Fruit fly (Drosophila melanogaster): Measurements from ENCODE around the gene NO66.

Gene NO66

DNA sequence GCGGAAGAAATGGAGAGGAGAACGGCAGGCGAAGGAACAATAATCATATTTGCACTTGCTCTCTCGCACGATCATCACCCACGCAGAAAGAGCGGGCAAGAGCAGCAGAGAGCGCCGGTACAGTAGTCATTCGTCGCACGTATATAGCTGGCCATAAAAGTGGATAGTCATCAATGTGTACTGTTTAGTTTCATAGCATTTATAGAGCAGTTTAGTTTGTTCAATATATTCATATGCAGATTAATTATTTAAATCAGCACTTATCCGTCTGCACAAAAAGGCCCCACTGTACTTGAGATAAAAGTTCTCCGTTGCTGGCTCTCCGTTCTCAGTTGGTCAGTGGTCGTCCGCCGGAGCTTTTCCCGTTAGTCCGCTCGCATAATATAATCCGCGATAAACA, 5.5 kb downstream of the NO66 start:
- TF ChIP-seq fd96Ca (GFP tag; IDR thresholded peaks at IDR 0.05) = peak; percentile 99
- peak; percentile 95 for TF ChIP-seq CG9948 (tag; optimal IDR thresholded peaks at IDR 0.05)
- peak; percentile 97 for TF ChIP-seq CG34367 (tag; optimal IDR thresholded peaks at IDR 0.05)
- peak; percentile 94 for TF ChIP-seq gl (tag; optimal IDR thresholded peaks at IDR 0.05)
- TF ChIP-seq CG32121 (GFP tag; IDR thresholded peaks at IDR 0.05) = peak; percentile 99
- peak; percentile 99 for TF ChIP-seq CG12605 (GFP tag; IDR thresholded peaks at IDR 0.05)
- TF ChIP-seq CG8301 (tag; optimal IDR thresholded peaks at IDR 0.05) = peak; percentile 98
- TF ChIP-seq CG8159 (tag; optimal IDR thresholded peaks at IDR 0.05) = peak; percentile 97
- peak; percentile 43 for TF ChIP-seq D1 (tag; optimal IDR thresholded peaks at IDR 0.05)
- TF ChIP-seq Snoo (tag; optimal IDR thresholded peaks at IDR 0.05) = peak; percentile 99
- TF ChIP-seq EcR (GFP tag; optimal IDR thresholded peaks at IDR 0.05) = peak; percentile 18
- peak; percentile 97 for TF ChIP-seq CG14655 (GFP tag; optimal IDR thresholded peaks at IDR 0.05)
- peak; percentile 94 for TF ChIP-seq CG13204 (GFP tag; optimal IDR thresholded peaks at IDR 0.05)
- peak; percentile 98 for TF ChIP-seq rn (GFP tag; IDR thresholded peaks at IDR 0.05)
- TF ChIP-seq CG17806 (tag; optimal IDR thresholded peaks at IDR 0.05) = peak; percentile 96
- peak; percentile 96 for TF ChIP-seq Pif1B (GFP tag; optimal IDR thresholded peaks at IDR 0.05)
- peak; percentile 98 for TF ChIP-seq CG10348 (GFP tag; IDR thresholded peaks at IDR 0.05)
- peak; percentile 100 for TF ChIP-seq CG4496 (GFP tag; IDR thresholded peaks at IDR 0.05)
- peak; percentile 98 for TF ChIP-seq CG15710 (tag; optimal IDR thresholded peaks at IDR 0.05)
- TF ChIP-seq Pif1A (GFP tag; optimal IDR thresholded peaks at IDR 0.05) = peak; percentile 98
- peak; percentile 99 for TF ChIP-seq Ets98B (GFP tag; IDR thresholded peaks at IDR 0.05)

DNA sequence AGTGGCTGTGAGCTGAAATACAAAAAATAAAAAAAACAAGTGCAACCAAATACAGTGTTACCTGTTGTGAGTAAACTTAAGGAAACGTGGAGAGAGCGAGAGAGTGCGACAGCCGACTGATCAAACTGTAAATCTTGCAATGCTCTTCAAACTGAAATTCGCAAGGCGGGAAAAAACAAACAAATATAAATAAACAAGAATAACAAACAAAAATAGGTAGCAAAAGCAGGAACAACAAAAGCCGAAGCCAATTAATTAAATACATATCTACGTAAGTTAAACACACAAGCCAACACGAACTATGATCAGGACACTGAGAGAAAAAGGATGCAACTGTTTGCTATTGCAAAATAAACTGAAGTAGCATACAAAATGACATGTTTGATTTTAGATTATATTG, 6.1 kb downstream of the NO66 start:
- no peak; the same call in 2 of the 3 replicates for TF ChIP-seq fd96Ca (GFP tag; IDR thresholded peaks at IDR 0.05)
- TF ChIP-seq CG14655 (GFP tag; optimal IDR thresholded peaks at IDR 0.05) = no peak
- TF ChIP-seq rn (GFP tag; IDR thresholded peaks at IDR 0.05) = no peak
- no peak for TF ChIP-seq CG15710 (tag; optimal IDR thresholded peaks at IDR 0.05)
- TF ChIP-seq gl (tag; optimal IDR thresholded peaks at IDR 0.05) = no peak
- TF ChIP-seq CG17806 (tag; optimal IDR thresholded peaks at IDR 0.05) = no peak
- TF ChIP-seq CG34367 (tag; optimal IDR thresholded peaks at IDR 0.05) = peak; percentile 12
- TF ChIP-seq Snoo (tag; optimal IDR thresholded peaks at IDR 0.05) = no peak
- TF ChIP-seq CG12605 (GFP tag; IDR thresholded peaks at IDR 0.05) = peak; percentile 29; the same call in 1 of the 2 replicates
- TF ChIP-seq CG8301 (tag; optimal IDR thresholded peaks at IDR 0.05) = no peak
- no peak for TF ChIP-seq CG13204 (GFP tag; optimal IDR thresholded peaks at IDR 0.05)
- TF ChIP-seq Pif1B (GFP tag; optimal IDR thresholded peaks at IDR 0.05) = no peak
- TF ChIP-seq CG8159 (tag; optimal IDR thresholded peaks at IDR 0.05) = peak; percentile 20
- TF ChIP-seq Pif1A (GFP tag; optimal IDR thresholded peaks at IDR 0.05) = no peak
- TF ChIP-seq CG10348 (GFP tag; IDR thresholded peaks at IDR 0.05) = no peak
- TF ChIP-seq CG32121 (GFP tag; IDR thresholded peaks at IDR 0.05) = no peak
- TF ChIP-seq D1 (tag; optimal IDR thresholded peaks at IDR 0.05) = no peak
- TF ChIP-seq CG9948 (tag; optimal IDR thresholded peaks at IDR 0.05) = no peak
- no peak for TF ChIP-seq EcR (GFP tag; optimal IDR thresholded peaks at IDR 0.05)
- TF ChIP-seq Ets98B (GFP tag; IDR thresholded peaks at IDR 0.05) = peak; percentile 8; the same call in 1 of the 2 replicates
- peak; percentile 11; the same call in 1 of the 3 replicates for TF ChIP-seq CG4496 (GFP tag; IDR thresholded peaks at IDR 0.05)

DNA sequence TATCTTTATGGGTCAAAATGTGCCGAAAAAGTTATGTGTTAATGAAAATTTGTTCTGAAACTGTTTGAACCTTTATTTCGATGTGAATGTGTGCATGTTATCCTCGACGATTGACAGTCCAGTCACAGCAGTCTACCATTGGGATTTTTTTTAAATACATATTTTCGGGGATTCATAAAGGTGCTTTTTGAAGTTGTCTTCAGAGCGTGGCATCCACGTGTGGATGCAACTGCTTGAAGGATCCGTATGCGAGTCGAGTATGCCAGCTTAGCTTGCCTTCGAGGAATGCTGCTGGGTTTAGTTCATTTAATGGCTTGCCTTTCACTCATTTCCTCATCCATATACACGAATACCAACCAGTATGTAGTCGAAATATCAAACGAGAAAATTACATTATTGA, 10.1 kb downstream of the NO66 start, which contains the start of gene CG12693:
CG12693 (minus strand) TSS at position 101 of the 400 bp plus-strand sequence.
- TF ChIP-seq EcR (GFP tag; optimal IDR thresholded peaks at IDR 0.05) (no peak), fd96Ca (GFP tag; IDR thresholded peaks at IDR 0.05) (no peak), gl (tag; optimal IDR thresholded peaks at IDR 0.05) (no peak), Pif1A (GFP tag; optimal IDR thresholded peaks at IDR 0.05) (no peak), CG8159 (tag; optimal IDR thresholded peaks at IDR 0.05) (no peak), CG8301 (tag; optimal IDR thresholded peaks at IDR 0.05) (no peak), D1 (tag; optimal IDR thresholded peaks at IDR 0.05) (no peak), CG34367 (tag; optimal IDR thresholded peaks at IDR 0.05) (no peak), CG14655 (GFP tag; optimal IDR thresholded peaks at IDR 0.05) (no peak), rn (GFP tag; IDR thresholded peaks at IDR 0.05) (no peak), CG12605 (GFP tag; IDR thresholded peaks at IDR 0.05) (no peak), CG32121 (GFP tag; IDR thresholded peaks at IDR 0.05) (no peak), CG9948 (tag; optimal IDR thresholded peaks at IDR 0.05) (no peak)

DNA sequence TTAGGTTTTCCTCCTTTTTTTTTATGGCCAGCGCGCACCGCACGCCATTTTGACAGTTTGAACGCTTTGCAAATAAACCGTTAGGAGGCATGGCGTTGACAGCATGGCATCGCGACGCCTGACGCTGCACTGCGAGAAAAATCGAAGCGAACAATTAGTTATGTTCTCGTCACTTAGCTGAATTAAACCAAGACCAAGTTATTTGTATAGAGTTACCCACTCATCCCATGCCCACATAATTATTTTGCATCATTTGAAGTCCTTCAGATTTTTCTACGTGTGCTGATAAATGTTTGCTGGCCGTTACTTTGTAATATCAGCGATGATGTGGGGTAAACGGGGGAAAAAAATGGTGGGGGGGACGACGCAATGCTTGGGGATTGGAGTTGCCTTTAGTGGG, 10.6 kb downstream of the NO66 start:
- TF ChIP-seq CG15710 (tag; optimal IDR thresholded peaks at IDR 0.05) = no peak
- TF ChIP-seq Ets98B (GFP tag; IDR thresholded peaks at IDR 0.05) = 0 out of 2 replicates have a peak, but pooled peaks have one; percentile 11
- no peak for TF ChIP-seq CG10348 (GFP tag; IDR thresholded peaks at IDR 0.05)
- TF ChIP-seq CG17806 (tag; optimal IDR thresholded peaks at IDR 0.05) = no peak
- no peak for TF ChIP-seq EcR (GFP tag; optimal IDR thresholded peaks at IDR 0.05)
- TF ChIP-seq D1 (tag; optimal IDR thresholded peaks at IDR 0.05) = no peak
- 0 out of 3 replicates have a peak, but pooled peaks have one; percentile 39 for TF ChIP-seq CG4496 (GFP tag; IDR thresholded peaks at IDR 0.05)
- no peak for TF ChIP-seq CG34367 (tag; optimal IDR thresholded peaks at IDR 0.05)
- TF ChIP-seq gl (tag; optimal IDR thresholded peaks at IDR 0.05) = no peak
- no peak for TF ChIP-seq CG8301 (tag; optimal IDR thresholded peaks at IDR 0.05)
- peak; percentile 33; the same call in 1 of the 3 replicates for TF ChIP-seq fd96Ca (GFP tag; IDR thresholded peaks at IDR 0.05)
- TF ChIP-seq CG13204 (GFP tag; optimal IDR thresholded peaks at IDR 0.05) = no peak
- peak; percentile 18 for TF ChIP-seq CG14655 (GFP tag; optimal IDR thresholded peaks at IDR 0.05)
- no peak for TF ChIP-seq CG12605 (GFP tag; IDR thresholded peaks at IDR 0.05)
- TF ChIP-seq Pif1B (GFP tag; optimal IDR thresholded peaks at IDR 0.05) = no peak
- no peak for TF ChIP-seq CG8159 (tag; optimal IDR thresholded peaks at IDR 0.05)
- no peak for TF ChIP-seq Pif1A (GFP tag; optimal IDR thresholded peaks at IDR 0.05)
- TF ChIP-seq rn (GFP tag; IDR thresholded peaks at IDR 0.05) = no peak
- TF ChIP-seq CG32121 (GFP tag; IDR thresholded peaks at IDR 0.05) = peak; percentile 20; the same call in 1 of the 2 replicates
- TF ChIP-seq CG9948 (tag; optimal IDR thresholded peaks at IDR 0.05) = no peak
- TF ChIP-seq Snoo (tag; optimal IDR thresholded peaks at IDR 0.05) = no peak

DNA sequence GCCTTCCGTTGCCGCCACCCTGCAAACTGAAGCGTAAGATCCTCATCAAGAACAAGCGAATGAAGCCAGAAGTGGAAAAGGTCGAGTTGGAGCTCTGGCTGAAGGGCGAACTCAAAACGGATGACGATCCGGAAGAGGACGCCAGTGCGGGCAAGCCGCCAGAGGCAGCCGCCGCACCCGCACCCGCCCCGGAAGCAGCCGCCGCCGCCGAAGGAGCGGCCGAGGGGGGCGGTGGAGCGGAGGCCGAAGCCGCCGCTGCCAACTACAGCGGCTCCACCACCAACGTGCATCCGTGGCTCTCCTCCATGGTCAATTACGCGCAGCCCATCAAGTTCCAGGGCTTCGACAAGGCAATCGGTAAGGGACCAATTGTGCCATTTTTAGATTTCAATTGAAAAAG, 39.3 kb downstream of the NO66 start:
- TF ChIP-seq CG8301 (tag; optimal IDR thresholded peaks at IDR 0.05) (no peak), Ets98B (GFP tag; IDR thresholded peaks at IDR 0.05) (no peak), CG9948 (tag; optimal IDR thresholded peaks at IDR 0.05) (no peak), CG14655 (GFP tag; optimal IDR thresholded peaks at IDR 0.05) (no peak), gl (tag; optimal IDR thresholded peaks at IDR 0.05) (no peak), EcR (GFP tag; optimal IDR thresholded peaks at IDR 0.05) (no peak), Pif1B (GFP tag; optimal IDR thresholded peaks at IDR 0.05) (no peak), CG15710 (tag; optimal IDR thresholded peaks at IDR 0.05) (no peak), CG32121 (GFP tag; IDR thresholded peaks at IDR 0.05) (no peak), CG8159 (tag; optimal IDR thresholded peaks at IDR 0.05) (no peak), CG4496 (GFP tag; IDR thresholded peaks at IDR 0.05) (no peak), CG17806 (tag; optimal IDR thresholded peaks at IDR 0.05) (no peak), D1 (tag; optimal IDR thresholded peaks at IDR 0.05) (no peak), CG12605 (GFP tag; IDR thresholded peaks at IDR 0.05) (no peak), fd96Ca (GFP tag; IDR thresholded peaks at IDR 0.05) (no peak), CG34367 (tag; optimal IDR thresholded peaks at IDR 0.05) (no peak), CG13204 (GFP tag; optimal IDR thresholded peaks at IDR 0.05) (no peak)
